Fruit fly (Drosophila melanogaster): ENCODE data around the gene Jwa.

Gene Jwa

dm6 chr2L:18698559-18699130 lies 6.9 kb downstream of the Jwa start, which contains the start of gene CG10341 (continued):
- TF ChIP-seq CG10543 (GFP tag; optimal IDR thresholded peaks at IDR 0.05) (no peak), CG17568 (GFP tag; optimal IDR thresholded peaks at IDR 0.05) (no peak), sqz (GFP tag; optimal IDR thresholded peaks at IDR 0.05) (no peak), Awh (GFP tag; IDR thresholded peaks at IDR 0.05) (no peak), YL-1 (GFP tag; optimal IDR thresholded peaks at IDR 0.05) (peak; percentile 75), CG9876 (GFP tag; optimal IDR thresholded peaks at IDR 0.05) (no peak), Max (GFP tag; optimal IDR thresholded peaks at IDR 0.05) (peak; percentile 84), ranshi (GFP tag; IDR thresholded peaks at IDR 0.05) (no peak), CG6854 (GFP tag; optimal IDR thresholded peaks at IDR 0.05) (no peak), aop (GFP tag; IDR thresholded peaks at IDR 0.05) (no peak), CG1233 (GFP tag; optimal IDR thresholded peaks at IDR 0.05) (no peak), usp (GFP tag; optimal IDR thresholded peaks at IDR 0.05) (no peak), TFAM (GFP tag; optimal IDR thresholded peaks at IDR 0.05) (no peak), Ets97D (GFP tag; optimal IDR thresholded peaks at IDR 0.05) (peak; percentile 16), Eip74EF (GFP tag; optimal IDR thresholded peaks at IDR 0.05) (no peak), MBD-R2 (GFP tag; IDR thresholded peaks at IDR 0.05) (peak; percentile 73), tx (GFP tag; optimal IDR thresholded peaks at IDR 0.05) (no peak), trem (tag; optimal IDR thresholded peaks at IDR 0.05) (peak; percentile 15), CG17612 (GFP tag; IDR thresholded peaks at IDR 0.05) (no peak), crc (GFP tag; optimal IDR thresholded peaks at IDR 0.05) (no peak), Taf1 (GFP tag; IDR thresholded peaks at IDR 0.05) (no peak), seq (GFP tag; IDR thresholded peaks at IDR 0.05) (no peak), CG4282 (GFP tag; optimal IDR thresholded peaks at IDR 0.05) (no peak), CG12391 (tag; optimal IDR thresholded peaks at IDR 0.05) (no peak), CG17359 (tag; optimal IDR thresholded peaks at IDR 0.05) (no peak), CG14710 (tag; optimal IDR thresholded peaks at IDR 0.05) (peak; percentile 16), CG7357 (GFP tag; IDR thresholded peaks at IDR 0.05) (no peak), Nf-YA (GFP tag; IDR thresholded peaks at IDR 0.05) (no peak), cato (GFP tag; optimal IDR thresholded peaks at IDR 0.05; ENCODE audit: borderline replicate concordance) (no peak), dpn (GFP tag; optimal IDR thresholded peaks at IDR 0.05) (no peak), ap (GFP tag; IDR thresholded peaks at IDR 0.05) (no peak), CG2678 (tag; optimal IDR thresholded peaks at IDR 0.05) (no peak), odd (GFP tag; optimal IDR thresholded peaks at IDR 0.05) (no peak), phol (tag; optimal IDR thresholded peaks at IDR 0.05) (peak; percentile 12), CG11723 (GFP tag; optimal IDR thresholded peaks at IDR 0.05) (no peak), CG34422 (GFP tag; IDR thresholded peaks at IDR 0.05) (peak; percentile 57; the same call in 1 of the 3 replicates), CG30403 (GFP tag; optimal IDR thresholded peaks at IDR 0.05) (no peak), CG11247 (GFP tag; IDR thresholded peaks at IDR 0.05) (no peak), knrl (GFP tag; IDR thresholded peaks at IDR 0.05; ENCODE audit: partially characterized antibody) (no peak), H15 (GFP tag; IDR thresholded peaks at IDR 0.05) (no peak), CG14860 (GFP tag; IDR thresholded peaks at IDR 0.05; ENCODE audit: partially characterized antibody) (no peak), gfzf (GFP tag; optimal IDR thresholded peaks at IDR 0.05) (peak; percentile 3), CG2120 (GFP tag; optimal IDR thresholded peaks at IDR 0.05) (no peak), CG15011 (GFP tag; optimal IDR thresholded peaks at IDR 0.05) (no peak), dimm (GFP tag; IDR thresholded peaks at IDR 0.05) (no peak), NK7.1 (GFP tag; optimal IDR thresholded peaks at IDR 0.05) (no peak), her (GFP tag; optimal IDR thresholded peaks at IDR 0.05) (no peak), CG30431 (GFP tag; optimal IDR thresholded peaks at IDR 0.05) (no peak), BtbVII (GFP tag; optimal IDR thresholded peaks at IDR 0.05) (no peak), Chrac-16 (GFP tag; optimal IDR thresholded peaks at IDR 0.05) (no peak), CG9609 (GFP tag; optimal IDR thresholded peaks at IDR 0.05) (no peak)

All from whole organism, embryonic.